Worm (Caenorhabditis elegans): ENCODE measurements around the gene D1086.3.

- TF ChIP-seq him-1 (tag; optimal IDR thresholded peaks at IDR 0.05) (no peak), W03F9.2 (tag; optimal IDR thresholded peaks at IDR 0.05) (no peak)
These were observed 33.8 kb downstream of the D1086.3 start for ce11 chrV:14126341-14126924.
